Fruit fly (Drosophila melanogaster) Kc167 (cell line): ENCODE measurements around the gene CG8679.

Experiments used
- Myc ChIP-seq: fragments of >200 bp; optimal IDR thresholded peaks from 2 replicates; lab custom pipeline; 2017; ENCODE audit warnings: missing external identifiers
- h ChIP-seq: fragments of >200 bp; optimal IDR thresholded peaks from 3 replicates; lab custom pipeline; 2018; ENCODE audit warnings: missing external identifiers
- psq ChIP-seq: fragments of >200 bp; optimal IDR thresholded peaks from 2 replicates; lab custom pipeline; 2017; ENCODE audit warnings: missing external identifiers
- ttk ChIP-seq: sonication (Bioruptor generic); optimal IDR thresholded peaks from 2 replicates; lab custom pipeline; 2017; ENCODE audit warnings: missing external identifiers

- no peak for TF ChIP-seq ttk (lab: Kevin White, UChicago)
- TF ChIP-seq Myc, result no peak
- TF ChIP-seq psq, result no peak
- no peak for TF ChIP-seq h (lab: Kevin White, UChicago)
These were observed 1.3 kb upstream of the CG8679 start for dm6 chr2L:21219640-21220085.
